Fruit fly (Drosophila melanogaster) whole organism, embryonic: ENCODE results near the gene CG32700.

Experiments used
- CG10267 ChIP-seq: fragments of 200-800 bp; sonication (Bioruptor generic); optimal IDR thresholded peaks from 2 replicates; lab custom pipeline; 2018; ENCODE audit warnings: missing biosample characterization, mild to moderate bottlenecking, missing genetic modification characterization, moderate library complexity
- CG10654 ChIP-seq: fragments of 200-800 bp; sonication (Bioruptor generic); optimal IDR thresholded peaks from 2 replicates; lab custom pipeline; 2016; ENCODE audit warnings: missing biosample characterization, missing genetic modification characterization
- CG10979 ChIP-seq: fragments of 200-800 bp; sonication (Bioruptor generic); optimal IDR thresholded peaks from 2 replicates; lab custom pipeline; 2018; ENCODE audit warnings: missing biosample characterization, mild to moderate bottlenecking, missing genetic modification characterization, moderate library complexity
- CG12155 ChIP-seq: fragments of 200-800 bp; sonication (Bioruptor generic); optimal IDR thresholded peaks from 3 replicates; lab custom pipeline; 2016; ENCODE audit warnings: missing biosample characterization, missing genetic modification characterization
- CG12744 ChIP-seq: fragments of 200-800 bp; sonication (Bioruptor generic); optimal IDR thresholded peaks from 2 replicates; lab custom pipeline; 2016; ENCODE audit warnings: missing biosample characterization, missing genetic modification characterization
- CG13624 ChIP-seq: fragments of 200-800 bp; sonication (Bioruptor generic); optimal IDR thresholded peaks from 2 replicates; lab custom pipeline; 2016; ENCODE audit warnings: missing biosample characterization, missing genetic modification characterization
- CG15696 ChIP-seq: fragments of 200-800 bp; sonication (Bioruptor generic); optimal IDR thresholded peaks from 2 replicates; lab custom pipeline; 2019; ENCODE audit warnings: missing biosample characterization, mild to moderate bottlenecking, missing genetic modification characterization, moderate library complexity
- CG1603 ChIP-seq: fragments of 200-800 bp; sonication (Bioruptor generic); optimal IDR thresholded peaks from 2 replicates; lab custom pipeline; 2019; ENCODE audit warnings: missing biosample characterization, mild to moderate bottlenecking, missing genetic modification characterization, moderate library complexity
- CG17186 ChIP-seq: fragments of 200-800 bp; sonication (Bioruptor generic); optimal IDR thresholded peaks from 3 replicates; lab custom pipeline; 2017; ENCODE audit warnings: missing biosample characterization, missing genetic modification reagents, missing genetic modification characterization
- CG17385 ChIP-seq: fragments of 200-800 bp; sonication (Bioruptor generic); optimal IDR thresholded peaks from 3 replicates; lab custom pipeline; 2018; ENCODE audit warnings: missing biosample characterization, mild to moderate bottlenecking, missing genetic modification characterization
- CG18619 ChIP-seq: fragments of 200-800 bp; sonication (Bioruptor generic); optimal IDR thresholded peaks from 3 replicates; lab custom pipeline; 2017; ENCODE audit warnings: missing biosample characterization, mild to moderate bottlenecking, missing genetic modification characterization
- CG2116 ChIP-seq: fragments of 200-800 bp; sonication (Bioruptor generic); optimal IDR thresholded peaks from 3 replicates; lab custom pipeline; 2018; ENCODE audit warnings: missing biosample characterization, mild to moderate bottlenecking, missing genetic modification characterization
- CG32532 ChIP-seq: fragments of 200-800 bp; sonication (Bioruptor generic); IDR thresholded peaks from 2 replicates; pipeline ENCODE4 v1.3.6; 2022; ENCODE audit warnings: missing biosample characterization, missing genetic modification characterization
- CG3281 ChIP-seq: fragments of 200-800 bp; sonication (Bioruptor generic); optimal IDR thresholded peaks from 3 replicates; lab custom pipeline; 2017; ENCODE audit warnings: missing biosample characterization, mild to moderate bottlenecking, missing genetic modification characterization
- CG3407 ChIP-seq: fragments of 200-800 bp; sonication (Bioruptor generic); optimal IDR thresholded peaks from 2 replicates; lab custom pipeline; 2018; ENCODE audit warnings: missing biosample characterization, mild to moderate bottlenecking, missing genetic modification characterization
- CG3995 ChIP-seq: fragments of 200-800 bp; sonication (Bioruptor generic); optimal IDR thresholded peaks from 3 replicates; lab custom pipeline; 2016; ENCODE audit warnings: missing biosample characterization, missing genetic modification characterization
- CG42726 ChIP-seq: fragments of 200-800 bp; sonication (Bioruptor generic); IDR thresholded peaks from 2 replicates; pipeline ENCODE4 v1.3.6; 2022; ENCODE audit warnings: missing biosample characterization, missing genetic modification characterization; ENCODE audit not compliant: partially characterized antibody
- CG43689 ChIP-seq: fragments of 200-800 bp; sonication (Bioruptor generic); IDR thresholded peaks from 2 replicates; pipeline ENCODE4 v1.3.6; 2022; ENCODE audit warnings: missing biosample characterization, missing genetic modification characterization
- CG5180 ChIP-seq: fragments of 200-800 bp; sonication (Bioruptor generic); optimal IDR thresholded peaks from 3 replicates; lab custom pipeline; 2017; ENCODE audit warnings: missing biosample characterization, missing genetic modification characterization, mild to moderate bottlenecking, moderate library complexity, missing genetic modification reagents
- CG8089 ChIP-seq: fragments of 200-800 bp; sonication (Bioruptor generic); optimal IDR thresholded peaks from 3 replicates; lab custom pipeline; 2016; ENCODE audit warnings: missing biosample characterization, missing genetic modification characterization
- CG9932 ChIP-seq: fragments of 200-800 bp; sonication (Bioruptor generic); IDR thresholded peaks from 2 replicates; pipeline ENCODE4 v1.3.6; 2022; ENCODE audit warnings: missing biosample characterization, missing genetic modification characterization
- D ChIP-seq, 2 experiments: fragments of 200-800 bp in 1 of 2; fragments of >200 bp in 1 of 2; sonication (Bioruptor generic) in 1 of 2; optimal IDR thresholded peaks; 2 replicates in 1 of 2; 3 replicates in 1 of 2; lab custom pipeline; 2017; ENCODE audit warnings: mild to moderate bottlenecking in 1 of 2, missing biosample characterization in 1 of 2, missing genetic modification characterization in 1 of 2, missing genetic modification reagents in 1 of 2
- D19B ChIP-seq: fragments of 200-800 bp; sonication (Bioruptor generic); optimal IDR thresholded peaks from 2 replicates; lab custom pipeline; 2017; ENCODE audit warnings: missing biosample characterization, mild to moderate bottlenecking, missing genetic modification characterization
- Dip3 ChIP-seq: fragments of 200-800 bp; sonication (Bioruptor generic); optimal IDR thresholded peaks from 3 replicates; lab custom pipeline; 2016; ENCODE audit warnings: missing biosample characterization, missing genetic modification characterization
- Dp ChIP-seq: fragments of 200-800 bp; sonication (Bioruptor generic); optimal IDR thresholded peaks from 2 replicates; lab custom pipeline; 2018; ENCODE audit warnings: missing biosample characterization, mild to moderate bottlenecking, missing genetic modification characterization, moderate library complexity
- Fer1 ChIP-seq: fragments of 200-800 bp; sonication (Bioruptor generic); optimal IDR thresholded peaks from 2 replicates; lab custom pipeline; 2017; ENCODE audit warnings: missing biosample characterization, mild to moderate bottlenecking, missing genetic modification characterization
- H15 ChIP-seq: fragments of 200-800 bp; sonication (Bioruptor generic); IDR thresholded peaks from 3 replicates; pipeline ENCODE4 v1.3.6; 2022; ENCODE audit warnings: missing biosample characterization, missing genetic modification characterization
- Poxn ChIP-seq: fragments of 200-800 bp; sonication (Bioruptor generic); IDR thresholded peaks from 2 replicates; pipeline ENCODE4 v1.3.6; 2022; ENCODE audit warnings: missing biosample characterization, missing genetic modification characterization
- Side ChIP-seq: fragments of 200-800 bp; sonication (Bioruptor generic); optimal IDR thresholded peaks from 2 replicates; lab custom pipeline; 2016; ENCODE audit warnings: missing biosample characterization, missing genetic modification characterization
- YL-1 ChIP-seq: fragments of 200-800 bp; sonication (Bioruptor generic); optimal IDR thresholded peaks from 3 replicates; lab custom pipeline; 2017; ENCODE audit warnings: missing biosample characterization, mild to moderate bottlenecking, missing genetic modification characterization
- bbx ChIP-seq: fragments of 200-800 bp; sonication (Bioruptor generic); IDR thresholded peaks from 2 replicates; pipeline ENCODE4 v1.3.6; 2022; ENCODE audit warnings: missing biosample characterization, missing genetic modification characterization; ENCODE audit not compliant: partially characterized antibody
- bsh ChIP-seq, 2 experiments: fragments of 200-800 bp; sonication (Bioruptor generic); optimal IDR thresholded peaks; 2 replicates each; lab custom pipeline; 2017 to 2018; ENCODE audit warnings: mild to moderate bottlenecking in 2 of 2, missing biosample characterization in 2 of 2, missing genetic modification characterization in 2 of 2, moderate library complexity in 1 of 2
- ems ChIP-seq: fragments of 200-800 bp; sonication (Bioruptor generic); optimal IDR thresholded peaks from 3 replicates; lab custom pipeline; 2016; ENCODE audit warnings: missing biosample characterization, missing genetic modification characterization
- gcm ChIP-seq: fragments of 200-800 bp; sonication (Bioruptor generic); optimal IDR thresholded peaks from 2 replicates; lab custom pipeline; 2019; ENCODE audit warnings: missing biosample characterization, mild to moderate bottlenecking, missing genetic modification characterization, moderate library complexity
- gem ChIP-seq: fragments of 200-800 bp; sonication (Bioruptor generic); optimal IDR thresholded peaks from 2 replicates; lab custom pipeline; 2019; ENCODE audit warnings: missing biosample characterization, mild to moderate bottlenecking, missing genetic modification characterization, moderate library complexity
- gro ChIP-seq: fragments of 200-800 bp; sonication (Bioruptor generic); optimal IDR thresholded peaks from 2 replicates; lab custom pipeline; 2016; ENCODE audit warnings: missing biosample characterization, missing genetic modification characterization
- hkb ChIP-seq, 2 experiments: fragments of 200-800 bp in 1 of 2; fragments of >200 bp in 1 of 2; sonication (Bioruptor generic) in 1 of 2; IDR thresholded peaks in 1 of 2; optimal IDR thresholded peaks in 1 of 2; 2 replicates each; pipeline versions ENCODE4 v1.3.6 to Lab custom; 2017 to 2022; ENCODE audit warnings: missing biosample characterization in 1 of 2, missing genetic modification characterization in 1 of 2
- jumu ChIP-seq: fragments of 200-800 bp; sonication (Bioruptor generic); optimal IDR thresholded peaks from 3 replicates; lab custom pipeline; 2016; ENCODE audit warnings: missing biosample characterization, missing genetic modification characterization
- pan ChIP-seq, 4 experiments: fragments of >200 bp in 3 of 4; fragments of 200-800 bp in 1 of 4; sonication (Bioruptor generic) in 1 of 4; optimal IDR thresholded peaks in 3 of 4; IDR thresholded peaks in 1 of 4; 2 replicates each; pipeline versions ENCODE4 v1.3.6 to Lab custom; 2017 to 2022; ENCODE audit warnings: missing biosample characterization in 2 of 4, missing genetic modification characterization in 2 of 4, mixed read lengths in 1 of 4
- prd ChIP-seq, 3 experiments: fragments of >200 bp in 2 of 3; fragments of 200-800 bp in 1 of 3; sonication (Bioruptor generic) in 1 of 3; optimal IDR thresholded peaks in 2 of 3; IDR thresholded peaks in 1 of 3; 2 replicates in 2 of 3; 3 replicates in 1 of 3; pipeline versions ENCODE4 v1.3.6 to Lab custom; 2017 to 2022; ENCODE audit warnings: missing biosample characterization in 1 of 3, missing genetic modification characterization in 1 of 3
- pzg ChIP-seq: fragments of 200-800 bp; sonication (Bioruptor generic); optimal IDR thresholded peaks from 3 replicates; lab custom pipeline; 2018; ENCODE audit warnings: missing biosample characterization, mild to moderate bottlenecking, missing genetic modification characterization, moderate library complexity
- shn ChIP-seq: fragments of 200-800 bp; sonication (Bioruptor generic); optimal IDR thresholded peaks from 3 replicates; lab custom pipeline; 2016; ENCODE audit warnings: missing biosample characterization, missing genetic modification characterization
- sisA ChIP-seq: fragments of 200-800 bp; sonication (Bioruptor generic); IDR thresholded peaks from 2 replicates; pipeline ENCODE4 v1.3.6; 2022; ENCODE audit warnings: missing biosample characterization, missing genetic modification characterization
- sqz ChIP-seq: fragments of 200-800 bp; sonication (Bioruptor generic); optimal IDR thresholded peaks from 3 replicates; lab custom pipeline; 2018; ENCODE audit warnings: missing biosample characterization, mild to moderate bottlenecking, missing genetic modification characterization
- zfh1 ChIP-seq: fragments of 200-800 bp; sonication (Bioruptor generic); IDR thresholded peaks from 3 replicates; pipeline ENCODE4 v1.3.6; 2022; ENCODE audit warnings: missing biosample characterization, missing genetic modification characterization

Gene CG32700

dm6 chrX:9499994-9500804 is 50.4 kb downstream of the CG32700 start, which contains the start of gene mgl (continued):
- TF ChIP-seq Fer1 (GFP tag; lab: Kevin White, UChicago): peak; percentile 42
- peak; percentile 41 for TF ChIP-seq CG17385 (GFP tag; lab: Kevin White, UChicago)
- peak; percentile 75 for TF ChIP-seq CG12155 (GFP tag; lab: Kevin White, UChicago)
- TF ChIP-seq jumu (GFP tag; lab: Kevin White, UChicago): peak; percentile 53
- TF ChIP-seq Dp (GFP tag; lab: Kevin White, UChicago): no peak
- peak; percentile 63 for TF ChIP-seq CG10654 (GFP tag; lab: Kevin White, UChicago)
- TF ChIP-seq D19B: no peak
- TF ChIP-seq CG5180 (GFP tag; lab: Kevin White, UChicago): peak; percentile 99
- TF ChIP-seq H15 (GFP tag; lab: Robert Waterston, UW): peak; percentile 56; the same call in 2 of the 3 replicates
- TF ChIP-seq Dip3 (GFP tag; lab: Kevin White, UChicago): peak; percentile 22
- TF ChIP-seq CG15696 (tag; lab: Kevin White, UChicago): no peak
- TF ChIP-seq CG3995 (GFP tag; lab: Kevin White, UChicago): no peak
- TF ChIP-seq CG1603 (tag; lab: Kevin White, UChicago): peak; percentile 61
- peak; percentile 51; the same call in 1 of the 2 replicates for TF ChIP-seq bbx (GFP tag; lab: Robert Waterston, UW)
- peak; percentile 53 for TF ChIP-seq CG2116 (GFP tag; lab: Kevin White, UChicago)
- 0 out of 2 replicates have a peak, but pooled peaks have one; percentile 21 for TF ChIP-seq CG43689 (GFP tag; lab: Robert Waterston, UW)
- peak; percentile 67 for TF ChIP-seq CG3407 (GFP tag; lab: Kevin White, UChicago)
- TF ChIP-seq CG12744 (GFP tag; lab: Kevin White, UChicago): peak; percentile 41
- peak; percentile 41 for TF ChIP-seq gro
- peak; percentile 26 for TF ChIP-seq CG13624 (GFP tag; lab: Kevin White, UChicago)
- TF ChIP-seq pan (optimal IDR thresholded peaks at IDR 0.05; lab: Kevin White, UChicago): no peak
- TF ChIP-seq pan (GFP tag; optimal IDR thresholded peaks at IDR 0.05 in 1 of 2, IDR thresholded peaks at IDR 0.05 in 1 of 2): peak in 1 of 2 experiments; percentile 72
- TF ChIP-seq sisA (GFP tag; lab: Robert Waterston, UW): peak; percentile 72
- TF ChIP-seq CG10267 (tag; lab: Kevin White, UChicago): peak; percentile 79
- no peak for TF ChIP-seq Poxn (GFP tag; lab: Robert Waterston, UW)
- no peak for TF ChIP-seq D (optimal IDR thresholded peaks at IDR 0.05; lab: Kevin White, UChicago)
- TF ChIP-seq D (GFP tag; optimal IDR thresholded peaks at IDR 0.05; lab: Kevin White, UChicago): peak; percentile 85
- no peak for TF ChIP-seq pzg (GFP tag; lab: Kevin White, UChicago)
- TF ChIP-seq bsh (GFP tag; optimal IDR thresholded peaks at IDR 0.05; lab: Kevin White, UChicago): peak; percentile 85 to 93
- TF ChIP-seq CG17186 (GFP tag; lab: Kevin White, UChicago): peak; percentile 40
- peak; percentile 80 for TF ChIP-seq CG18619 (GFP tag; lab: Kevin White, UChicago)
- TF ChIP-seq CG42726: peak; percentile 51; the same call in 1 of the 2 replicates
- 0 out of 2 replicates have a peak, but pooled peaks have one; percentile 21 for TF ChIP-seq CG32532 (GFP tag; lab: Robert Waterston, UW)
- TF ChIP-seq hkb (optimal IDR thresholded peaks at IDR 0.05; lab: Kevin White, UChicago): no peak
- peak; percentile 59 for TF ChIP-seq hkb (GFP tag; IDR thresholded peaks at IDR 0.05; lab: Robert Waterston, UW)
- TF ChIP-seq shn (GFP tag; lab: Kevin White, UChicago): peak; percentile 35
- TF ChIP-seq prd (optimal IDR thresholded peaks at IDR 0.05; lab: Kevin White, UChicago): no peak
- TF ChIP-seq prd (GFP tag; IDR thresholded peaks at IDR 0.05; lab: Robert Waterston, UW): peak; percentile 72
- 0 out of 3 replicates have a peak, but pooled peaks have one; percentile 56 for TF ChIP-seq zfh1 (GFP tag; lab: Robert Waterston, UW)
- no peak for TF ChIP-seq CG9932 (GFP tag; lab: Robert Waterston, UW)
- peak; percentile 90 for TF ChIP-seq gem (tag; lab: Kevin White, UChicago)
- TF ChIP-seq Side (GFP tag; lab: Kevin White, UChicago): peak; percentile 13
- no peak for TF ChIP-seq sqz (GFP tag; lab: Kevin White, UChicago)
- TF ChIP-seq YL-1: no peak
- TF ChIP-seq CG3281 (GFP tag; lab: Kevin White, UChicago): peak; percentile 56
- TF ChIP-seq gcm: peak; percentile 47
- peak; percentile 58 for TF ChIP-seq ems (GFP tag; lab: Kevin White, UChicago)
- TF ChIP-seq CG8089: peak; percentile 24
- peak; percentile 87 for TF ChIP-seq CG10979 (tag; lab: Kevin White, UChicago)
